Fruit fly (Drosophila melanogaster) whole organism, embryonic: ENCODE results near the gene Mtch.

Experiments used
- CG10321 ChIP-seq: fragments of 200-800 bp; sonication (Bioruptor generic); IDR thresholded peaks from 2 replicates; pipeline ENCODE4 v1.3.6; 2022; ENCODE audit warnings: missing biosample characterization, missing genetic modification characterization
- CG11398 ChIP-seq: fragments of 200-800 bp; sonication (Bioruptor generic); optimal IDR thresholded peaks from 2 replicates; lab custom pipeline; 2016; ENCODE audit warnings: missing biosample characterization, missing genetic modification characterization
- CG12071 ChIP-seq: fragments of 200-800 bp; sonication (Bioruptor generic); optimal IDR thresholded peaks from 3 replicates; lab custom pipeline; 2018; ENCODE audit warnings: missing biosample characterization, mild to moderate bottlenecking, missing genetic modification characterization
- CG12391 ChIP-seq: fragments of 200-800 bp; sonication (Bioruptor generic); optimal IDR thresholded peaks from 3 replicates; lab custom pipeline; 2018; ENCODE audit warnings: missing biosample characterization, mild to moderate bottlenecking, missing genetic modification characterization, moderate library complexity
- CG12942 ChIP-seq: fragments of 200-800 bp; sonication (Bioruptor generic); optimal IDR thresholded peaks from 3 replicates; lab custom pipeline; 2016; ENCODE audit warnings: missing biosample characterization, missing genetic modification characterization
- CG14014 ChIP-seq: fragments of 200-800 bp; sonication (Bioruptor generic); IDR thresholded peaks from 2 replicates; pipeline ENCODE4 v1.3.6; 2022; ENCODE audit warnings: missing biosample characterization, missing genetic modification characterization
- CG14050 ChIP-seq: fragments of 200-800 bp; sonication (Bioruptor generic); IDR thresholded peaks from 3 replicates; pipeline ENCODE4 v1.3.6; 2022; ENCODE audit warnings: missing biosample characterization, missing genetic modification characterization
- CG14710 ChIP-seq: fragments of 200-800 bp; sonication (Bioruptor generic); optimal IDR thresholded peaks from 3 replicates; lab custom pipeline; 2019; ENCODE audit warnings: missing biosample characterization, mild to moderate bottlenecking, missing genetic modification characterization, moderate library complexity
- CG1529 ChIP-seq: fragments of 200-800 bp; sonication (Bioruptor generic); optimal IDR thresholded peaks from 3 replicates; lab custom pipeline; 2018; ENCODE audit warnings: missing biosample characterization, missing genetic modification characterization
- CG16779 ChIP-seq: fragments of 200-800 bp; sonication (Bioruptor generic); IDR thresholded peaks from 2 replicates; pipeline ENCODE4 v1.3.6; 2022; ENCODE audit warnings: missing biosample characterization, missing genetic modification characterization
- CG16815 ChIP-seq: fragments of 200-800 bp; sonication (Bioruptor generic); optimal IDR thresholded peaks from 3 replicates; lab custom pipeline; 2017; ENCODE audit warnings: missing biosample characterization, mild to moderate bottlenecking, missing genetic modification characterization
- CG18011 ChIP-seq: fragments of 200-800 bp; sonication (Bioruptor generic); optimal IDR thresholded peaks from 2 replicates; lab custom pipeline; 2017; ENCODE audit warnings: missing biosample characterization, missing genetic modification characterization, mild to moderate bottlenecking, moderate library complexity, missing genotype
- CG1832 ChIP-seq: fragments of 200-800 bp; sonication (Bioruptor generic); optimal IDR thresholded peaks from 2 replicates; lab custom pipeline; 2017; ENCODE audit warnings: missing biosample characterization, mild to moderate bottlenecking, missing genetic modification characterization, inconsistent platforms
- CG18476 ChIP-seq: fragments of 200-800 bp; sonication (Bioruptor generic); optimal IDR thresholded peaks from 2 replicates; lab custom pipeline; 2016; ENCODE audit warnings: missing biosample characterization, mild to moderate bottlenecking, missing genetic modification characterization
- CG18599 ChIP-seq: fragments of 200-800 bp; sonication (Bioruptor generic); optimal IDR thresholded peaks from 3 replicates; lab custom pipeline; 2017; ENCODE audit warnings: missing biosample characterization, missing genetic modification characterization, mild to moderate bottlenecking, moderate library complexity, missing genetic modification reagents
- CG3065 ChIP-seq: fragments of 200-800 bp; sonication (Bioruptor generic); optimal IDR thresholded peaks from 2 replicates; lab custom pipeline; 2016; ENCODE audit warnings: missing biosample characterization, missing genetic modification characterization
- CG3163 ChIP-seq: fragments of 200-800 bp; sonication (Bioruptor generic); optimal IDR thresholded peaks from 3 replicates; lab custom pipeline; 2016; ENCODE audit warnings: missing biosample characterization, missing genetic modification characterization
- CG32532 ChIP-seq: fragments of 200-800 bp; sonication (Bioruptor generic); IDR thresholded peaks from 2 replicates; pipeline ENCODE4 v1.3.6; 2022; ENCODE audit warnings: missing biosample characterization, missing genetic modification characterization
- CG4424 ChIP-seq: fragments of 200-800 bp; sonication (Bioruptor generic); optimal IDR thresholded peaks from 3 replicates; lab custom pipeline; 2016; ENCODE audit warnings: missing biosample characterization, missing genetic modification characterization
- CG4707 ChIP-seq: fragments of 200-800 bp; sonication (Bioruptor generic); optimal IDR thresholded peaks from 2 replicates; lab custom pipeline; 2018; ENCODE audit warnings: missing biosample characterization, mild to moderate bottlenecking, missing genetic modification characterization, moderate library complexity
- CG8281 ChIP-seq: fragments of 200-800 bp; sonication (Bioruptor generic); optimal IDR thresholded peaks from 2 replicates; lab custom pipeline; 2018; ENCODE audit warnings: missing biosample characterization, mild to moderate bottlenecking, missing genetic modification characterization, moderate library complexity
- D19A ChIP-seq: fragments of 200-800 bp; optimal IDR thresholded peaks from 3 replicates; lab custom pipeline; 2019; ENCODE audit warnings: missing biosample characterization, mild to moderate bottlenecking, missing genetic modification characterization, moderate library complexity
- Dll ChIP-seq: fragments of 200-800 bp; sonication (Bioruptor generic); IDR thresholded peaks from 4 replicates; pipeline ENCODE4 v1.3.6; 2022; ENCODE audit warnings: missing biosample characterization, missing genetic modification characterization; ENCODE audit not compliant: partially characterized antibody
- Dp ChIP-seq: fragments of 200-800 bp; sonication (Bioruptor generic); optimal IDR thresholded peaks from 2 replicates; lab custom pipeline; 2018; ENCODE audit warnings: missing biosample characterization, mild to moderate bottlenecking, missing genetic modification characterization, moderate library complexity
- Dref ChIP-seq: fragments of 200-800 bp; sonication (Bioruptor generic); IDR thresholded peaks from 2 replicates; pipeline ENCODE4 v1.3.6; 2022; ENCODE audit warnings: missing biosample characterization, missing genetic modification characterization
- Fer3 ChIP-seq: fragments of 200-800 bp; sonication (Bioruptor generic); optimal IDR thresholded peaks from 2 replicates; lab custom pipeline; 2018; ENCODE audit warnings: missing biosample characterization, mild to moderate bottlenecking, missing genetic modification characterization, moderate library complexity
- GATAe ChIP-seq: fragments of 200-800 bp; sonication (Bioruptor generic); conservative IDR thresholded peaks from 2 replicates; pipeline ENCODE4 v1.3.6; 2022; ENCODE audit warnings: missing biosample characterization, missing genetic modification characterization
- Jarid2 ChIP-seq: fragments of 200-800 bp; sonication (Bioruptor generic); optimal IDR thresholded peaks from 3 replicates; lab custom pipeline; 2017; ENCODE audit warnings: mild to moderate bottlenecking, missing biosample characterization, missing genetic modification reagents, missing genetic modification characterization
- Pdp1 ChIP-seq, 2 experiments: fragments of 200-800 bp; sonication (Bioruptor generic); optimal IDR thresholded peaks; 3 replicates each; lab custom pipeline; 2016; ENCODE audit warnings: missing biosample characterization in 2 of 2, missing genetic modification characterization in 2 of 2, mild to moderate bottlenecking in 1 of 2, moderate library complexity in 1 of 2
- TFAM ChIP-seq: fragments of 200-800 bp; sonication (Bioruptor generic); optimal IDR thresholded peaks from 2 replicates; lab custom pipeline; 2017; ENCODE audit warnings: missing biosample characterization, missing genetic modification characterization, inconsistent platforms
- bigmax ChIP-seq: fragments of 200-800 bp; sonication (Bioruptor generic); optimal IDR thresholded peaks from 2 replicates; lab custom pipeline; 2018; ENCODE audit warnings: missing biosample characterization, mild to moderate bottlenecking, missing genetic modification characterization
- dan ChIP-seq: fragments of 200-800 bp; sonication (Bioruptor generic); IDR thresholded peaks from 2 replicates; pipeline ENCODE4 v1.3.6; 2022; ENCODE audit warnings: missing biosample characterization, missing genetic modification characterization
- en ChIP-seq: fragments of 200-800 bp; sonication (Bioruptor generic); optimal IDR thresholded peaks from 2 replicates; lab custom pipeline; 2016; ENCODE audit warnings: missing biosample characterization, missing genetic modification characterization
- eve ChIP-seq, 2 experiments: fragments of >200 bp; optimal IDR thresholded peaks; 2 replicates each; lab custom pipeline; 2017; ENCODE audit warnings: missing biosample characterization in 2 of 2, missing genetic modification characterization in 2 of 2
- gem ChIP-seq: fragments of 200-800 bp; sonication (Bioruptor generic); optimal IDR thresholded peaks from 2 replicates; lab custom pipeline; 2019; ENCODE audit warnings: missing biosample characterization, mild to moderate bottlenecking, missing genetic modification characterization, moderate library complexity
- grn ChIP-seq: fragments of 200-800 bp; sonication (Bioruptor generic); optimal IDR thresholded peaks from 3 replicates; lab custom pipeline; 2017; ENCODE audit warnings: missing biosample characterization, missing genetic modification characterization
- gsb ChIP-seq: fragments of 200-800 bp; sonication (Bioruptor generic); IDR thresholded peaks from 2 replicates; pipeline ENCODE4 v1.3.6; 2022; ENCODE audit warnings: missing biosample characterization, missing genetic modification characterization
- hkb ChIP-seq, 2 experiments: fragments of 200-800 bp in 1 of 2; fragments of >200 bp in 1 of 2; sonication (Bioruptor generic) in 1 of 2; IDR thresholded peaks in 1 of 2; optimal IDR thresholded peaks in 1 of 2; 2 replicates each; pipeline versions ENCODE4 v1.3.6 to Lab custom; 2017 to 2022; ENCODE audit warnings: missing biosample characterization in 1 of 2, missing genetic modification characterization in 1 of 2
- lilli ChIP-seq: fragments of 200-800 bp; sonication (Bioruptor generic); optimal IDR thresholded peaks from 3 replicates; lab custom pipeline; 2016; ENCODE audit warnings: missing biosample characterization, missing genetic modification characterization
- mld ChIP-seq: fragments of 200-800 bp; sonication (Bioruptor generic); IDR thresholded peaks from 3 replicates; pipeline ENCODE4 v1.3.6; 2022; ENCODE audit warnings: missing biosample characterization, missing genetic modification characterization; ENCODE audit not compliant: partially characterized antibody
- pum ChIP-seq: fragments of 200-800 bp; sonication (Bioruptor generic); optimal IDR thresholded peaks from 2 replicates; lab custom pipeline; 2016; ENCODE audit warnings: missing biosample characterization, missing genetic modification characterization
- sens ChIP-seq: fragments of 200-800 bp; sonication (Bioruptor generic); peaks from one replicate; lab custom pipeline; 2016; ENCODE audit warnings: missing biosample characterization, missing genetic modification characterization
- sima ChIP-seq: fragments of 200-800 bp; sonication (Bioruptor generic); optimal IDR thresholded peaks from 2 replicates; lab custom pipeline; 2016; ENCODE audit warnings: missing biosample characterization, missing genetic modification characterization
- so ChIP-seq: fragments of 200-800 bp; sonication (Bioruptor generic); IDR thresholded peaks from 3 replicates; pipeline ENCODE4 v1.3.6; 2022; ENCODE audit warnings: missing biosample characterization, missing genetic modification characterization
- sr ChIP-seq: fragments of 200-800 bp; sonication (Bioruptor generic); IDR thresholded peaks from 3 replicates; pipeline ENCODE4 v1.3.6; 2022; ENCODE audit warnings: missing biosample characterization, missing genetic modification characterization
- tap ChIP-seq: fragments of 200-800 bp; optimal IDR thresholded peaks from 3 replicates; lab custom pipeline; 2019; ENCODE audit warnings: missing biosample characterization, mild to moderate bottlenecking, missing genetic modification characterization, moderate library complexity
- tio ChIP-seq: fragments of 200-800 bp; sonication (Bioruptor generic); optimal IDR thresholded peaks from 2 replicates; lab custom pipeline; 2017; ENCODE audit warnings: missing biosample characterization, missing genetic modification characterization, inconsistent platforms
- toy ChIP-seq: fragments of 200-800 bp; sonication (Bioruptor generic); IDR thresholded peaks from 2 replicates; pipeline ENCODE4 v1.3.6; 2022; ENCODE audit warnings: missing biosample characterization, missing genetic modification characterization
- wek ChIP-seq: fragments of 200-800 bp; sonication (Bioruptor generic); optimal IDR thresholded peaks from 3 replicates; lab custom pipeline; 2018; ENCODE audit warnings: missing biosample characterization, mild to moderate bottlenecking, missing genetic modification characterization, moderate library complexity
- wor ChIP-seq: fragments of 200-800 bp; sonication (Bioruptor generic); IDR thresholded peaks from 2 replicates; pipeline ENCODE4 v1.3.6; 2022; ENCODE audit warnings: missing biosample characterization, missing genetic modification characterization

The Mtch gene

dm6 chr3L:184251-184650 is at the start of gene Mtch, which contains the start of the genes CG34140 and Mkp (continued):
- TF ChIP-seq Dp (GFP tag; lab: Kevin White, UChicago) = peak; percentile 36
- peak; percentile 98 for TF ChIP-seq Dll (GFP tag; lab: Robert Waterston, UW)
- TF ChIP-seq toy (GFP tag; lab: Robert Waterston, UW) = no peak
- TF ChIP-seq Jarid2 (GFP tag; lab: Kevin White, UChicago) = no peak
- no peak for TF ChIP-seq Fer3 (tag; lab: Kevin White, UChicago)
- TF ChIP-seq CG3065 (GFP tag; lab: Kevin White, UChicago) = peak; percentile 50
- peak; percentile 70; the same call in 2 of the 3 replicates for TF ChIP-seq CG14050 (GFP tag; lab: Robert Waterston, UW)
- TF ChIP-seq CG16815 (GFP tag; lab: Kevin White, UChicago) = peak; percentile 72
- TF ChIP-seq CG16779 (GFP tag; lab: Robert Waterston, UW) = peak; percentile 46; the same call in 1 of the 2 replicates
- peak; percentile 86 for TF ChIP-seq CG12942 (GFP tag; lab: Kevin White, UChicago)
- TF ChIP-seq tap (tag; lab: Kevin White, UChicago) = no peak
- TF ChIP-seq CG14710 (tag; lab: Kevin White, UChicago) = peak; percentile 92
- TF ChIP-seq wek (GFP tag; lab: Kevin White, UChicago) = peak; percentile 48
- peak; percentile 96 for TF ChIP-seq lilli
- TF ChIP-seq CG12391 (tag; lab: Kevin White, UChicago) = peak; percentile 92
- peak; percentile 69 for TF ChIP-seq en (GFP tag; lab: Kevin White, UChicago)
- no peak for TF ChIP-seq CG1832 (GFP tag; lab: Kevin White, UChicago)
- peak; percentile 98 for TF ChIP-seq sens (GFP tag; lab: Kevin White, UChicago)
- TF ChIP-seq CG4707 (GFP tag; lab: Kevin White, UChicago) = no peak
- TF ChIP-seq CG18011 (GFP tag; lab: Kevin White, UChicago) = peak; percentile 92
- TF ChIP-seq sr = 0 out of 3 replicates have a peak, but pooled peaks have one; percentile 3
- peak; percentile 63; the same call in 1 of the 3 replicates for TF ChIP-seq so
- TF ChIP-seq GATAe (GFP tag; lab: Robert Waterston, UW) = no peak
- TF ChIP-seq CG32532 (GFP tag; lab: Robert Waterston, UW) = peak; percentile 91
- TF ChIP-seq gem (tag; lab: Kevin White, UChicago) = peak; percentile 91
- no peak for TF ChIP-seq TFAM (GFP tag; lab: Kevin White, UChicago)
- peak; percentile 46; the same call in 1 of the 2 replicates for TF ChIP-seq dan (GFP tag; lab: Robert Waterston, UW)
- TF ChIP-seq tio = no peak
- TF ChIP-seq Pdp1 (GFP tag; optimal IDR thresholded peaks at IDR 0.05; lab: Kevin White, UChicago) = peak; percentile 90 to 99
- peak; percentile 88 for TF ChIP-seq CG18599 (GFP tag; lab: Kevin White, UChicago)
- TF ChIP-seq gsb (GFP tag; lab: Robert Waterston, UW) = 0 out of 2 replicates have a peak, but pooled peaks have one; percentile 40
- TF ChIP-seq eve (GFP tag; optimal IDR thresholded peaks at IDR 0.05; lab: Kevin White, UChicago) = peak in 1 of 2 experiments; percentile 37
- peak; percentile 60; the same call in 1 of the 3 replicates for TF ChIP-seq mld
- peak; percentile 42 for TF ChIP-seq CG3163
- TF ChIP-seq CG18476 (GFP tag; lab: Kevin White, UChicago) = peak; percentile 86
- TF ChIP-seq hkb (optimal IDR thresholded peaks at IDR 0.05; lab: Kevin White, UChicago) = peak; percentile 88
- TF ChIP-seq hkb (GFP tag; IDR thresholded peaks at IDR 0.05; lab: Robert Waterston, UW) = peak; percentile 85
- no peak for TF ChIP-seq D19A (tag; lab: Kevin White, UChicago)
- TF ChIP-seq CG4424 (GFP tag; lab: Kevin White, UChicago) = peak; percentile 87
- TF ChIP-seq wor (GFP tag; lab: Robert Waterston, UW) = peak; percentile 57
- TF ChIP-seq bigmax = no peak
- no peak for TF ChIP-seq CG12071 (GFP tag; lab: Kevin White, UChicago)
- TF ChIP-seq CG14014 (GFP tag; lab: Robert Waterston, UW) = peak; percentile 77
- peak; percentile 71 for TF ChIP-seq CG11398
- peak; percentile 74 for TF ChIP-seq Dref (GFP tag; lab: Robert Waterston, UW)
- TF ChIP-seq pum (GFP tag; lab: Kevin White, UChicago) = peak; percentile 89
- TF ChIP-seq CG8281 = no peak
- TF ChIP-seq sima (GFP tag; lab: Kevin White, UChicago) = peak; percentile 69
- no peak for TF ChIP-seq CG1529
- TF ChIP-seq CG10321 = 0 out of 2 replicates have a peak, but pooled peaks have one; percentile 26
- TF ChIP-seq grn = no peak
